Worm (Caenorhabditis elegans) whole organism, L1 larva: Measurements from ENCODE around the gene C37H5.14.

Experiments
- C04F5.9 ChIP-seq: sonication (generic microtip); optimal IDR thresholded peaks from 2 replicates; lab custom pipeline; 2016; ENCODE audit warnings: missing genetic modification characterization, missing compliant biosample characterization
- C16A3.4 ChIP-seq: fragments of 150-350 bp; optimal IDR thresholded peaks from 2 replicates; lab custom pipeline; 2014; ENCODE audit warnings: missing biosample characterization, missing genetic modification characterization
- C34B4.2 ChIP-seq: sonication (generic microtip); optimal IDR thresholded peaks from 2 replicates; lab custom pipeline; 2017; ENCODE audit warnings: mild to moderate bottlenecking, missing genetic modification characterization, missing compliant biosample characterization
- alr-1 ChIP-seq: fragments of 200-800 bp; sonication (Bioruptor generic); optimal IDR thresholded peaks from 2 replicates; lab custom pipeline; 2018; ENCODE audit warnings: borderline replicate concordance, mild to moderate bottlenecking, missing genetic modification characterization, missing compliant biosample characterization
- aly-2 ChIP-seq: fragments of 150-350 bp; optimal IDR thresholded peaks from 2 replicates; lab custom pipeline; 2014; ENCODE audit warnings: missing biosample characterization, missing genetic modification characterization
- ceh-63 ChIP-seq: fragments of 200-800 bp; sonication (Bioruptor generic); optimal IDR thresholded peaks from 2 replicates; lab custom pipeline; 2018; ENCODE audit warnings: mild to moderate bottlenecking, missing genetic modification characterization, missing compliant biosample characterization
- ceh-8 ChIP-seq: fragments of 200-800 bp; sonication (Bioruptor generic); optimal IDR thresholded peaks from 2 replicates; lab custom pipeline; 2018; ENCODE audit warnings: mild to moderate bottlenecking, missing genetic modification characterization, moderate library complexity, missing compliant biosample characterization
- ceh-90 ChIP-seq: sonication (generic microtip); optimal IDR thresholded peaks from 2 replicates; lab custom pipeline; 2016; ENCODE audit warnings: missing genetic modification characterization, missing compliant biosample characterization
- ces-1 ChIP-seq: fragments of 150-350 bp; optimal IDR thresholded peaks from 2 replicates; lab custom pipeline; 2014; ENCODE audit warnings: missing biosample characterization, missing genetic modification reagents, missing genetic modification characterization
- dsc-1 ChIP-seq: sonication (generic microtip); optimal IDR thresholded peaks from 2 replicates; lab custom pipeline; 2016; ENCODE audit warnings: mild to moderate bottlenecking, missing genetic modification characterization, missing compliant biosample characterization
- efl-1 ChIP-seq, 4 experiments: fragments of 150-350 bp; optimal IDR thresholded peaks in 3 of 4; peaks in 1 of 4; 1 replicate in 1 of 4; 2 replicates in 3 of 4; lab custom pipeline; 2014; ENCODE audit warnings: missing biosample characterization in 2 of 4, missing genetic modification characterization in 2 of 4, missing genetic modification reagents in 2 of 4
- efl-3 ChIP-seq: fragments of 200-800 bp; sonication (Bioruptor generic); optimal IDR thresholded peaks from 2 replicates; lab custom pipeline; 2018; ENCODE audit warnings: mild to moderate bottlenecking, missing genetic modification characterization, missing compliant biosample characterization
- egl-13 ChIP-seq: sonication (generic microtip); optimal IDR thresholded peaks from 2 replicates; lab custom pipeline; 2016; ENCODE audit warnings: missing genotype, missing genetic modification reagents, missing genetic modification characterization, missing compliant biosample characterization
- ets-5 ChIP-seq: fragments of 200-800 bp; sonication (Bioruptor generic); IDR thresholded peaks from 2 replicates; pipeline ENCODE4 v1.3.6; 2022; ENCODE audit warnings: missing genetic modification characterization, missing compliant biosample characterization
- fkh-10 ChIP-seq: sonication (generic microtip); optimal IDR thresholded peaks from 2 replicates; lab custom pipeline; 2017; ENCODE audit warnings: missing biosample characterization, missing genetic modification reagents, missing genetic modification characterization
- fkh-4 ChIP-seq: sonication (generic microtip); optimal IDR thresholded peaks from 2 replicates; lab custom pipeline; 2016; ENCODE audit warnings: missing compliant biosample characterization, missing genetic modification characterization, borderline replicate concordance
- grh-1 ChIP-seq: fragments of 200-800 bp; sonication (Bioruptor generic); IDR thresholded peaks from 2 replicates; pipeline ENCODE4 v1.3.6; 2022; ENCODE audit warnings: missing genetic modification reagents, missing genetic modification characterization, missing compliant biosample characterization
- hlh-17 ChIP-seq: fragments of 200-800 bp; sonication (Bioruptor generic); optimal IDR thresholded peaks from 2 replicates; lab custom pipeline; 2018; ENCODE audit warnings: missing genetic modification characterization, mild to moderate bottlenecking, missing compliant biosample characterization, moderate library complexity, borderline replicate concordance
- irx-1 ChIP-seq: sonication (generic microtip); optimal IDR thresholded peaks from 2 replicates; lab custom pipeline; 2016; ENCODE audit warnings: missing genetic modification characterization, missing compliant biosample characterization
- isw-1 ChIP-seq: fragments of 200-800 bp; sonication (Bioruptor generic); IDR thresholded peaks from 2 replicates; pipeline ENCODE4 v1.3.6; 2022; ENCODE audit warnings: missing genetic modification characterization, missing compliant biosample characterization
- lin-14 ChIP-seq: fragments of 200-800 bp; sonication (Bioruptor generic); optimal IDR thresholded peaks from 2 replicates; lab custom pipeline; 2018; ENCODE audit warnings: mild to moderate bottlenecking, missing genetic modification characterization, moderate library complexity, missing compliant biosample characterization
- lin-35 ChIP-seq, 2 experiments: fragments of 150-350 bp; optimal IDR thresholded peaks; 2 replicates each; lab custom pipeline; 2014; ENCODE audit warnings: missing biosample characterization in 2 of 2, missing genetic modification characterization in 2 of 2, missing genetic modification reagents in 2 of 2
- mab-9 ChIP-seq: fragments of 200-800 bp; sonication (Bioruptor generic); IDR thresholded peaks from 2 replicates; pipeline ENCODE4 v1.3.6; 2022; ENCODE audit warnings: missing genetic modification reagents, missing genetic modification characterization, missing compliant biosample characterization
- mdl-1 ChIP-seq, 2 experiments: fragments of 150-350 bp; optimal IDR thresholded peaks; 2 replicates each; lab custom pipeline; 2014 to 2017; ENCODE audit warnings: missing biosample characterization in 2 of 2, missing genetic modification characterization in 2 of 2, inconsistent platforms in 1 of 2
- mep-1 ChIP-seq: fragments of 150-350 bp; optimal IDR thresholded peaks from 2 replicates; lab custom pipeline; 2014; ENCODE audit warnings: missing biosample characterization, missing genetic modification characterization
- nhr-11 ChIP-seq: fragments of 150-350 bp; optimal IDR thresholded peaks from 2 replicates; lab custom pipeline; 2014; ENCODE audit warnings: missing biosample characterization, missing genetic modification characterization
- nhr-20 ChIP-seq: sonication (generic microtip); optimal IDR thresholded peaks from 2 replicates; lab custom pipeline; 2016; ENCODE audit warnings: mild to moderate bottlenecking, missing genetic modification characterization, missing compliant biosample characterization
- nhr-28 ChIP-seq: fragments of 150-350 bp; optimal IDR thresholded peaks from 2 replicates; lab custom pipeline; 2014; ENCODE audit warnings: missing biosample characterization, missing genetic modification characterization
- nhr-47 ChIP-seq: sonication (generic microtip); optimal IDR thresholded peaks from 2 replicates; lab custom pipeline; 2016; ENCODE audit warnings: mild to moderate bottlenecking, missing genetic modification characterization, moderate library complexity, missing compliant biosample characterization
- nhr-71 ChIP-seq: sonication (generic microtip); optimal IDR thresholded peaks from 2 replicates; lab custom pipeline; 2016; ENCODE audit warnings: mild to moderate bottlenecking, missing genetic modification characterization, moderate library complexity, missing compliant biosample characterization
- nhr-76 ChIP-seq: sonication (generic microtip); optimal IDR thresholded peaks from 2 replicates; lab custom pipeline; 2017; ENCODE audit warnings: missing biosample characterization, missing genetic modification characterization
- nhr-84 ChIP-seq: sonication (generic microtip); optimal IDR thresholded peaks from 2 replicates; lab custom pipeline; 2017; ENCODE audit warnings: missing biosample characterization, missing genetic modification characterization
- nhr-85 ChIP-seq: sonication (generic microtip); peaks from one replicate; lab custom pipeline; 2016; ENCODE audit warnings: missing genetic modification characterization, inconsistent platforms, missing compliant biosample characterization
- nhr-90 ChIP-seq: sonication (generic microtip); optimal IDR thresholded peaks from 2 replicates; lab custom pipeline; 2016; ENCODE audit warnings: mild to moderate bottlenecking, missing genetic modification characterization, missing compliant biosample characterization; ENCODE audit not compliant: poor library complexity
- pax-3 ChIP-seq: fragments of 200-800 bp; sonication (Bioruptor generic); optimal IDR thresholded peaks from 2 replicates; lab custom pipeline; 2018; ENCODE audit warnings: mild to moderate bottlenecking, missing genetic modification characterization, moderate library complexity, missing compliant biosample characterization
- snpc-4 ChIP-seq: fragments of 150-350 bp; optimal IDR thresholded peaks from 2 replicates; lab custom pipeline; 2014; ENCODE audit warnings: missing biosample characterization, missing genetic modification characterization
- snu-23 ChIP-seq: sonication (generic microtip); optimal IDR thresholded peaks from 2 replicates; lab custom pipeline; 2016; ENCODE audit warnings: missing genetic modification characterization, missing compliant biosample characterization
- sptf-1 ChIP-seq: fragments of 150-350 bp; optimal IDR thresholded peaks from 2 replicates; lab custom pipeline; 2014; ENCODE audit warnings: missing biosample characterization, missing genetic modification characterization
- sup-37 ChIP-seq: fragments of 200-800 bp; sonication (Bioruptor generic); optimal IDR thresholded peaks from 2 replicates; lab custom pipeline; 2018; ENCODE audit warnings: mild to moderate bottlenecking, missing genetic modification characterization, missing compliant biosample characterization
- swsn-7 ChIP-seq: sonication (generic microtip); optimal IDR thresholded peaks from 2 replicates; lab custom pipeline; 2016; ENCODE audit warnings: missing genetic modification characterization, missing compliant biosample characterization
- tbx-2 ChIP-seq: sonication (generic microtip); optimal IDR thresholded peaks from 2 replicates; lab custom pipeline; 2016; ENCODE audit warnings: missing genetic modification characterization, missing compliant biosample characterization
- tlp-1 ChIP-seq: fragments of 150-350 bp; optimal IDR thresholded peaks from 2 replicates; lab custom pipeline; 2014; ENCODE audit warnings: missing biosample characterization, missing genetic modification characterization
- unc-98 ChIP-seq: fragments of 200-800 bp; sonication (Bioruptor generic); IDR thresholded peaks from 2 replicates; pipeline ENCODE4 v1.3.6; 2022; ENCODE audit warnings: missing genetic modification characterization, missing compliant biosample characterization
- zip-4 ChIP-seq: fragments of 200-800 bp; sonication (Bioruptor generic); optimal IDR thresholded peaks from 2 replicates; lab custom pipeline; 2018; ENCODE audit warnings: mild to moderate bottlenecking, missing genetic modification characterization, moderate library complexity, missing compliant biosample characterization
- ztf-11 ChIP-seq, 2 experiments: sonication (generic microtip); optimal IDR thresholded peaks; 2 replicates each; lab custom pipeline; 2016 to 2017; ENCODE audit warnings: missing genetic modification characterization in 2 of 2, missing biosample characterization in 1 of 2, missing compliant biosample characterization in 1 of 2

The C37H5.14 gene

DNA sequence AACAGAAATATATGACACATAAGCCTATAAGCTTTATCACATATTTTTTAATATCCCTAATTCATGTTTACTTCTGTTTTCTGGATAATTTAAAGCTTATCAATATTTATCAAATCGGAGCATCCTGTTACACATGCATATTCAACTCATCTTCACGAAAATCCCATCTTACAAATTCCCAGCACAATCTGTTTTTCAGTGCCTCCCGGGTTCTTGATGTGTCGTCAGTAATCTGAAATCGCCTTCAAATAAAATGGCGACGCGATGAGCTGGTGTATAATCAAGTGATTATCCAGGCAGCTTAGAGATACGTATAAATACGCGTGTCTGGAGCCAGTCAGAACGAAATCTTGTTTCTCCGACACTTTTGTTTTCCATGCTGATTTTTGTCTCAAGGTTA, 16.3 kb upstream of the C37H5.14 start:
- TF ChIP-seq egl-13 (tag; lab: Kevin White, UChicago): peak; percentile 55
- TF ChIP-seq dsc-1 (tag; lab: Kevin White, UChicago): peak; percentile 86
- no peak for TF ChIP-seq nhr-20 (tag; lab: Kevin White, UChicago)
- TF ChIP-seq ceh-63 (GFP tag; lab: Kevin White, UChicago): no peak
- TF ChIP-seq, all 84 proteins: peak for 2

DNA sequence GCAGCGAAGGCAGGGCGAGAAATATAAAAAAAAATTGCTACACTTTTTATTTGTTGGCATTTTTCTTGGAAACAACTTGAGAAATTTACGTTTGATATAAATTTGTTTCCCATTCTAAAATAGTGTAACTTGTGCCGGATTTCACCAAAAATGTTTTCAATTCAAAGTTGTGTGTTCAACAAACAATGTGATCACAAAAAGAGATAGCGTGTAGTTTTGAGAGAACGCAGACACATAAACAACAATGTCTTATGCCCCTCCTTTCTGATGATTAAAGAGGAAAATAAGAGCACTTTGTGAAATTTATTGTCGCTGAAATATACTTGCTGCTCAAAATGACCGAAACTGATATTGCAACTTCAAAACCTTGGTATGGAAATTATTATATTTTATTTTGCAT, 13.2 kb upstream of the C37H5.14 start, which contains the start of gene abhd-5.1:
Gene abhd-5.1 (plus strand): TSS at position 230 of the 400 bp plus-strand sequence.
- no peak for TF ChIP-seq snpc-4 (tag; lab: Kevin White, UChicago)
- no peak for TF ChIP-seq mdl-1 (tag; optimal IDR thresholded peaks at IDR 0.05; lab: Kevin White, UChicago)
- TF ChIP-seq isw-1 (GFP tag; lab: Robert Waterston, UW): no peak
- no peak for TF ChIP-seq tbx-2 (tag; lab: Kevin White, UChicago)
- peak; percentile 4 for TF ChIP-seq nhr-71 (tag; lab: Kevin White, UChicago)
- TF ChIP-seq efl-1 (optimal IDR thresholded peaks at IDR 0.05; lab: Kevin White, UChicago): no peak
- no peak for TF ChIP-seq efl-1 (GFP tag; optimal IDR thresholded peaks at IDR 0.05 in 1 of 2; lab: Kevin White, UChicago)
- TF ChIP-seq egl-13 (tag; lab: Kevin White, UChicago): no peak
- no peak for TF ChIP-seq C04F5.9
- no peak for TF ChIP-seq nhr-76 (tag; lab: Kevin White, UChicago)
- no peak for TF ChIP-seq swsn-7 (tag; lab: Kevin White, UChicago)
- no peak for TF ChIP-seq aly-2 (tag; lab: Kevin White, UChicago)
- TF ChIP-seq mep-1 (tag; lab: Kevin White, UChicago): peak; percentile 27
- TF ChIP-seq sptf-1 (tag; lab: Kevin White, UChicago): no peak
- TF ChIP-seq snu-23 (GFP tag; lab: Kevin White, UChicago): peak; percentile 12
- TF ChIP-seq C34B4.2: no peak
- TF ChIP-seq alr-1: no peak
- no peak for TF ChIP-seq efl-3
- peak; percentile 63 for TF ChIP-seq lin-14 (GFP tag; lab: Kevin White, UChicago)
- TF ChIP-seq zip-4 (GFP tag; lab: Kevin White, UChicago): no peak
- TF ChIP-seq ztf-11 (tag; optimal IDR thresholded peaks at IDR 0.05; lab: Kevin White, UChicago): no peak
- peak in 1 of 2 experiments; percentile 28 for TF ChIP-seq lin-35 (GFP tag; optimal IDR thresholded peaks at IDR 0.05; lab: Kevin White, UChicago)
- no peak for TF ChIP-seq nhr-84 (tag; lab: Kevin White, UChicago)
- peak; percentile 6 for TF ChIP-seq nhr-90
- TF ChIP-seq grh-1 (GFP tag; lab: Robert Waterston, UW): no peak
- no peak for TF ChIP-seq hlh-17 (GFP tag; lab: Kevin White, UChicago)
- no peak for TF ChIP-seq ets-5 (GFP tag; lab: Robert Waterston, UW)
- TF ChIP-seq ceh-90 (tag; lab: Kevin White, UChicago): no peak
- TF ChIP-seq C16A3.4 (tag; lab: Kevin White, UChicago): no peak
- no peak for TF ChIP-seq unc-98 (GFP tag; lab: Robert Waterston, UW)

DNA sequence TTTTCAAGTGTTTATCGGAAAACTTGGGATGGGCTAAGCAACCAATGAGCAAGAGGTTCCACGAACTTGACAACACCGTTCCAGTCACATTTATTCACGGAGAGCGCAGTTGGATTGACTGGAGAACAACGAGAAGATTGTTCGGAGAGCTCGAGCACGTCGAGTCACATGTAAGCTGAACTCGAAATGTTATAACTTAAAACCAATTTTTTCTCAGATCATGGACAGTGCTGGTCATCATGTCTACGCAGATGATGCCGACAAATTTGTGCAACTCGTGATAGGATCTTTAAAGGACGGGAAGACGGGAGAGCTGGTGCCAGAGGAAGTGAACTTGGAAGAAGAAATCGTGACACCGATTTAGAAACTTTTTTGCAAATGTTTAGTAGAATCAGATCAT, 12.3 kb upstream of the C37H5.14 start:
- TF ChIP-seq snu-23 (GFP tag; lab: Kevin White, UChicago) (no peak), fkh-4 (no peak), efl-1 (optimal IDR thresholded peaks at IDR 0.05; lab: Kevin White, UChicago) (no peak), efl-1 (GFP tag; optimal IDR thresholded peaks at IDR 0.05 in 1 of 2; lab: Kevin White, UChicago) (peak in 1 of 2 experiments; percentile 32), ets-5 (GFP tag; lab: Robert Waterston, UW) (no peak), ceh-8 (no peak)

DNA sequence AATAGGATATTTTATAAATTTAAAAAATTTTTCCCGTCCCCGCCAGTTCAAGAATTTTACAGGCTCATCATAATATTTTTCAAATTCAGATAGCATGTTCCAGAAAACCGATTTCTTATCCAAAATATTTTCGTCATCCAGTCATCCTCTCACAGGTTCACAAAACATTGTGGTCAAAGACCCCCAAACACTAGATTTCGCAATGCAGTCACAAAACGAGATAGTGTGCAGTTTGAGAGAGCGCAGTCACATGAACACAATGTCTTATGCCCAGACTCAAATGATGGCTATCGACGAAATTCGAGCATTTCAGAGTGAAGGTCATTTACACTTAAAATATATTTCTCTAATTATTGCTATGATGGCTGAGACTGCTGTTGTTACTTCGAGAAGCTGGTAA, 10.4 kb upstream of the C37H5.14 start, which contains the start of gene abhd-5.2:
Gene abhd-5.2 (plus strand): TSS at position 95 of the 400 bp plus-strand sequence.
- no peak for TF ChIP-seq mab-9
- TF ChIP-seq swsn-7 (tag; lab: Kevin White, UChicago): peak; percentile 32
- TF ChIP-seq nhr-71 (tag; lab: Kevin White, UChicago): peak; percentile 79
- peak; percentile 43 for TF ChIP-seq nhr-11 (tag; lab: Kevin White, UChicago)
- TF ChIP-seq efl-1 (optimal IDR thresholded peaks at IDR 0.05; lab: Kevin White, UChicago): peak; percentile 55 to 60
- TF ChIP-seq efl-1 (GFP tag; optimal IDR thresholded peaks at IDR 0.05 in 1 of 2; lab: Kevin White, UChicago): peak in 1 of 2 experiments; percentile 50
- TF ChIP-seq ces-1 (GFP tag; lab: Kevin White, UChicago): no peak
- TF ChIP-seq mdl-1 (tag; optimal IDR thresholded peaks at IDR 0.05; lab: Kevin White, UChicago): peak in 1 of 2 experiments; percentile 59
- peak; percentile 70 for TF ChIP-seq nhr-20 (tag; lab: Kevin White, UChicago)
- no peak for TF ChIP-seq aly-2 (tag; lab: Kevin White, UChicago)
- no peak for TF ChIP-seq sup-37
- no peak for TF ChIP-seq tlp-1 (tag; lab: Kevin White, UChicago)
- TF ChIP-seq fkh-10: no peak
- TF ChIP-seq nhr-28 (tag; lab: Kevin White, UChicago): peak; percentile 53
- TF ChIP-seq dsc-1 (tag; lab: Kevin White, UChicago): peak; percentile 7
- peak; percentile 35 for TF ChIP-seq tbx-2 (tag; lab: Kevin White, UChicago)
- TF ChIP-seq nhr-85 (tag; lab: Kevin White, UChicago): peak; percentile 16
- TF ChIP-seq nhr-47 (tag; lab: Kevin White, UChicago): peak; percentile 50
- no peak for TF ChIP-seq irx-1 (tag; lab: Kevin White, UChicago)
- TF ChIP-seq snpc-4 (tag; lab: Kevin White, UChicago): peak; percentile 20
- TF ChIP-seq pax-3: no peak
